ENCODE assay signal across 1 worm cellular context in genomic region chrII:13788813-13789212, ce11.
TF ChIP-seq lines count a peak whose summit lies in the region.

No protein-coding gene starts in this region.

TF ChIP-seq in whole organism, L1 larva, 84 proteins besides CTCF, POLR2A, EP300 and RAD21 (continued from another document):
- TF ChIP-seq dsc-1 (tag; optimal IDR thresholded peaks at IDR 0.05; lab: Kevin White, UChicago) = peak; percentile 94
